Worm (Caenorhabditis elegans) whole organism, L4/young adult: ENCODE results near the gene C06G3.3.

Experiments
- W03F9.2 ChIP-seq: fragments of 150-350 bp; optimal IDR thresholded peaks from 2 replicates; lab custom pipeline; 2014; ENCODE audit warnings: missing biosample characterization, missing genetic modification characterization
- dao-5 ChIP-seq: sonication (generic microtip); optimal IDR thresholded peaks from 2 replicates; lab custom pipeline; 2016; ENCODE audit warnings: missing genotype, missing genetic modification characterization, moderate library complexity, missing compliant biosample characterization
- him-1 ChIP-seq: sonication (generic microtip); optimal IDR thresholded peaks from 2 replicates; lab custom pipeline; 2016; ENCODE audit warnings: missing genotype, missing genetic modification reagents, missing genetic modification characterization, missing compliant biosample characterization

- TF ChIP-seq him-1 (tag; lab: Kevin White, UChicago), result no peak
- no peak for TF ChIP-seq dao-5
- TF ChIP-seq W03F9.2 (tag; lab: Kevin White, UChicago), result no peak
Measured at ce11 chrIV:7048637-7049245, 12.8 kb downstream of the C06G3.3 start.
